Worm (Caenorhabditis elegans) whole organism, early embryonic: Measurements from ENCODE around the gene Y2H9A.4.

Source experiments
- B0310.2 ChIP-seq: sonication (generic microtip); optimal IDR thresholded peaks from 2 replicates; lab custom pipeline; 2016; ENCODE audit warnings: mild to moderate bottlenecking, missing genetic modification characterization, missing compliant biosample characterization
- ets-7 ChIP-seq: sonication (generic microtip); optimal IDR thresholded peaks from 2 replicates; lab custom pipeline; 2016; ENCODE audit warnings: missing genotype, missing genetic modification characterization, missing compliant biosample characterization
- tbx-11 ChIP-seq: fragments of 200-800 bp; sonication (Bioruptor generic); IDR thresholded peaks from 2 replicates; pipeline ENCODE4 v1.3.6; 2022; ENCODE audit warnings: missing genetic modification characterization, missing compliant biosample characterization

ce11 chrV:13479766-13480165 is 34.1 kb downstream of the Y2H9A.4 start, which contains the start of gene T10G3.2:
- TF ChIP-seq ets-7 (tag; lab: Kevin White, UChicago) (no peak), B0310.2 (tag; lab: Kevin White, UChicago) (no peak), tbx-11 (GFP tag; lab: Robert Waterston, UW) (no peak)
